Worm (Caenorhabditis elegans) whole organism, L4 larva: ENCODE data around the gene ZK632.4.

Experiments used
- hif-1 ChIP-seq, 2 experiments: sonication (generic microtip); optimal IDR thresholded peaks; 2 replicates each; lab custom pipeline; 2016 to 2017; ENCODE audit warnings: missing compliant biosample characterization in 2 of 2, missing genetic modification characterization in 2 of 2, missing genetic modification reagents in 2 of 2, missing genotype in 2 of 2, mild to moderate bottlenecking in 1 of 2
- pha-4 ChIP-seq, 2 experiments: fragments of 150-350 bp in 1 of 2; fragments of 200-800 bp in 1 of 2; sonication (Bioruptor generic) in 1 of 2; IDR thresholded peaks in 1 of 2; optimal IDR thresholded peaks in 1 of 2; 2 replicates each; pipeline versions ENCODE4 v1.3.6 to Lab custom; 2014 to 2022; ENCODE audit warnings: missing genetic modification characterization in 2 of 2, missing genetic modification reagents in 2 of 2, missing biosample characterization in 1 of 2, missing compliant biosample characterization in 1 of 2
- pqm-1 ChIP-seq: sonication (generic microtip); optimal IDR thresholded peaks from 2 replicates; lab custom pipeline; 2017; ENCODE audit warnings: missing biosample characterization, missing genetic modification characterization
- unc-39 ChIP-seq: sonication (generic microtip); optimal IDR thresholded peaks from 2 replicates; lab custom pipeline; 2017; ENCODE audit warnings: missing biosample characterization, missing genetic modification characterization

- TF ChIP-seq pha-4 (GFP tag; IDR thresholded peaks at IDR 0.05; lab: Robert Waterston, UW) (no peak), pha-4 (tag; optimal IDR thresholded peaks at IDR 0.05; lab: Kevin White, UChicago) (no peak), unc-39 (no peak), pqm-1 (no peak), hif-1 (tag; optimal IDR thresholded peaks at IDR 0.05; lab: Kevin White, UChicago) (no peak)
Measured at ce11 chrIII:9843715-9844114, 36.5 kb upstream of the ZK632.4 start, which contains the start of gene K11H3.5.
